Fruit fly (Drosophila melanogaster) whole organism, wandering third instar larva: ENCODE results near the gene CG18662.
A peak's percentile ranks its signal among the peaks of the same experiment; 100 is the strongest.

Experiments used
- Abd-B ChIP-seq: fragments of >200 bp; optimal IDR thresholded peaks from 2 replicates; lab custom pipeline; 2017; ENCODE audit warnings: missing biosample characterization, missing genetic modification characterization
- CrebA ChIP-seq: fragments of 200-800 bp; sonication (Bioruptor generic); optimal IDR thresholded peaks from 2 replicates; lab custom pipeline; 2016; ENCODE audit warnings: missing biosample characterization, mild to moderate bottlenecking, missing genetic modification characterization, borderline replicate concordance
- Dfd ChIP-seq: fragments of >200 bp; optimal IDR thresholded peaks from 2 replicates; lab custom pipeline; 2017; ENCODE audit warnings: missing biosample characterization, missing genetic modification characterization
- Dif ChIP-seq: fragments of 200-275, 200-300 bp; sonication (Bioruptor generic); optimal IDR thresholded peaks from 2 replicates; lab custom pipeline; 2018; ENCODE audit warnings: missing biosample characterization, missing genetic modification characterization; ENCODE audit not compliant: partially characterized antibody
- GATAd ChIP-seq: sonication (Bioruptor generic); optimal IDR thresholded peaks from 2 replicates; lab custom pipeline; 2016; ENCODE audit warnings: missing biosample characterization, missing genetic modification characterization
- Hnf4 ChIP-seq: fragments of 200-800 bp; sonication (Bioruptor generic); optimal IDR thresholded peaks from 2 replicates; lab custom pipeline; 2016; ENCODE audit warnings: missing biosample characterization, mild to moderate bottlenecking, missing genetic modification characterization
- Mio ChIP-seq: sonication (Bioruptor generic); optimal IDR thresholded peaks from 2 replicates; lab custom pipeline; 2016; ENCODE audit warnings: missing biosample characterization, missing genetic modification characterization
- N ChIP-seq: fragments of >200 bp; optimal IDR thresholded peaks from 2 replicates; lab custom pipeline; 2018; ENCODE audit warnings: missing biosample characterization, missing external identifiers, missing genetic modification characterization
- OdsH ChIP-seq: fragments of 200-800 bp; sonication (Bioruptor generic); optimal IDR thresholded peaks from 2 replicates; lab custom pipeline; 2016; ENCODE audit warnings: missing biosample characterization, mild to moderate bottlenecking, missing genetic modification characterization
- Rel ChIP-seq, 2 experiments: fragments of 200-800 bp; sonication (Bioruptor generic) in 1 of 2; optimal IDR thresholded peaks; 2 replicates in 1 of 2; 3 replicates in 1 of 2; lab custom pipeline; 2016 to 2019; ENCODE audit warnings: mild to moderate bottlenecking in 2 of 2, missing biosample characterization in 2 of 2, missing genetic modification characterization in 2 of 2, moderate library complexity in 1 of 2
- Vsx2 ChIP-seq: fragments of 200-300, 225-300 bp; sonication (Bioruptor generic); optimal IDR thresholded peaks from 2 replicates; lab custom pipeline; 2018; ENCODE audit warnings: missing biosample characterization, missing genetic modification characterization; ENCODE audit not compliant: partially characterized antibody
- br ChIP-seq: fragments of 200-800 bp; sonication (Bioruptor generic); optimal IDR thresholded peaks from 2 replicates; lab custom pipeline; 2016; ENCODE audit warnings: missing biosample characterization, missing genetic modification characterization
- brk ChIP-seq: fragments of 200-800 bp; sonication (Bioruptor generic); optimal IDR thresholded peaks from 2 replicates; lab custom pipeline; 2016; ENCODE audit warnings: missing biosample characterization, mild to moderate bottlenecking, missing genetic modification characterization
- dl ChIP-seq, 2 experiments: fragments of 175-275, 200-275 bp in 1 of 2; fragments of 200-275 bp in 1 of 2; sonication (Bioruptor generic); optimal IDR thresholded peaks; lab custom pipeline; 2018; ENCODE audit warnings: mild to moderate bottlenecking in 2 of 2, missing biosample characterization in 2 of 2, missing genetic modification characterization in 2 of 2, moderate library complexity in 2 of 2; ENCODE audit not compliant: partially characterized antibody in 2 of 2, insufficient read depth in 1 of 2
- dmrt93B ChIP-seq: fragments of 200-800 bp; sonication (Bioruptor generic); optimal IDR thresholded peaks from 2 replicates; lab custom pipeline; 2018; ENCODE audit warnings: missing biosample characterization, mild to moderate bottlenecking, missing genetic modification characterization
- dsf ChIP-seq: sonication (Bioruptor generic); optimal IDR thresholded peaks from 2 replicates; lab custom pipeline; 2016; ENCODE audit warnings: missing biosample characterization, missing genetic modification characterization, borderline replicate concordance
- ey ChIP-seq: fragments of 200-800 bp; sonication (Bioruptor generic); optimal IDR thresholded peaks from 2 replicates; lab custom pipeline; 2016; ENCODE audit warnings: missing biosample characterization, missing genetic modification characterization
- foxo ChIP-seq, 2 experiments: fragments of 200-800 bp; sonication (Bioruptor generic); optimal IDR thresholded peaks; 2 replicates in 1 of 2; 3 replicates in 1 of 2; lab custom pipeline; 2016 to 2017; ENCODE audit warnings: missing biosample characterization in 2 of 2, missing genetic modification characterization in 2 of 2
- fru ChIP-seq: fragments of 200-800 bp; sonication (Bioruptor generic); optimal IDR thresholded peaks from 3 replicates; lab custom pipeline; 2016; ENCODE audit warnings: missing biosample characterization, mild to moderate bottlenecking, missing genetic modification characterization
- h ChIP-seq: fragments of 200-800 bp; sonication (Bioruptor generic); optimal IDR thresholded peaks from 3 replicates; lab custom pipeline; 2016; ENCODE audit warnings: missing biosample characterization, mild to moderate bottlenecking, missing genetic modification characterization
- jim ChIP-seq: fragments of 175-275, 200-325 bp; sonication (Bioruptor generic); optimal IDR thresholded peaks from 2 replicates; lab custom pipeline; 2016; ENCODE audit warnings: missing biosample characterization, mild to moderate bottlenecking, missing genetic modification characterization
- lola ChIP-seq: fragments of >200 bp; optimal IDR thresholded peaks from 2 replicates; lab custom pipeline; 2017; ENCODE audit warnings: missing biosample characterization, missing genetic modification characterization
- pan ChIP-seq: fragments of >200 bp; optimal IDR thresholded peaks from 2 replicates; lab custom pipeline; 2017
- psq ChIP-seq: fragments of 200-800 bp; sonication (Bioruptor generic); optimal IDR thresholded peaks from 3 replicates; lab custom pipeline; 2017; ENCODE audit warnings: missing biosample characterization, mild to moderate bottlenecking, missing genetic modification characterization, moderate library complexity
- sage ChIP-seq: fragments of 200-800 bp; sonication (Bioruptor generic); optimal IDR thresholded peaks from 2 replicates; lab custom pipeline; 2016; ENCODE audit warnings: missing biosample characterization, mild to moderate bottlenecking, missing genetic modification characterization
- sv ChIP-seq: fragments of 200-800 bp; sonication (Bioruptor generic); optimal IDR thresholded peaks from 3 replicates; lab custom pipeline; 2016; ENCODE audit warnings: missing biosample characterization, missing genetic modification characterization
- tai ChIP-seq: sonication (Bioruptor generic); optimal IDR thresholded peaks from 2 replicates; lab custom pipeline; 2016; ENCODE audit warnings: missing biosample characterization, missing genetic modification characterization
- usp ChIP-seq: fragments of >200 bp; optimal IDR thresholded peaks from 2 replicates; lab custom pipeline; 2017; ENCODE audit warnings: missing biosample characterization, missing genetic modification characterization
- woc ChIP-seq: sonication (Bioruptor generic); optimal IDR thresholded peaks from 2 replicates; lab custom pipeline; 2016; ENCODE audit warnings: missing biosample characterization, mild to moderate bottlenecking, missing genetic modification characterization

The CG18662 gene

DNA sequence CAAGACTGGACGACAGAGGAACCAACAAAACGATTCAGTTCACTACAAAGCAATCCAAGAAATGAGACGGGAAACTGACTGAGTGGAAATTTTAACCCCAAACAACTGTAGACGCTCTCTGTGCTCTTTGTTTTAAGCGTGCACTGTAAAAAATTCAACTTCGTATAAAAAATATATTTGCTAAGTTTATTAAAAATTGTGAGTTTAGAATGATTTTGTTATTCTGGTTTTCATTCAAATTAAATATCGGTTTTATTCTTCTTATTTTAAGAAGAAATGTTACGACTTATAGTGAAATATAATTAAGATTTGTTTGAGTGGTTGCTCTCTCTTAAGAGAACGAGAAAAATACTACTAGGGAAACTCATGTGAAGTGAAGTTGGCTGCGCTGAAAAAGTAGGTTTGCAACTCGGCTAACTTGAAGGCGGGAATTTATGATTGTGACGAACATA is 22.4 kb upstream of the CG18662 start (continued):
- no peak for TF ChIP-seq Rel (GFP tag; optimal IDR thresholded peaks at IDR 0.05; lab: Kevin White, UChicago)
- no peak for TF ChIP-seq Rel (tag; optimal IDR thresholded peaks at IDR 0.05; lab: Kevin White, UChicago)
- no peak for TF ChIP-seq Mio (GFP tag; lab: Kevin White, UChicago)
- TF ChIP-seq ey: peak; percentile 94
- peak; percentile 93 for TF ChIP-seq fru (GFP tag; lab: Kevin White, UChicago)
- TF ChIP-seq dsf (GFP tag; lab: Kevin White, UChicago): no peak
- peak; percentile 77 for TF ChIP-seq OdsH (GFP tag; lab: Kevin White, UChicago)
- TF ChIP-seq CrebA (GFP tag; lab: Kevin White, UChicago): peak; percentile 57

DNA sequence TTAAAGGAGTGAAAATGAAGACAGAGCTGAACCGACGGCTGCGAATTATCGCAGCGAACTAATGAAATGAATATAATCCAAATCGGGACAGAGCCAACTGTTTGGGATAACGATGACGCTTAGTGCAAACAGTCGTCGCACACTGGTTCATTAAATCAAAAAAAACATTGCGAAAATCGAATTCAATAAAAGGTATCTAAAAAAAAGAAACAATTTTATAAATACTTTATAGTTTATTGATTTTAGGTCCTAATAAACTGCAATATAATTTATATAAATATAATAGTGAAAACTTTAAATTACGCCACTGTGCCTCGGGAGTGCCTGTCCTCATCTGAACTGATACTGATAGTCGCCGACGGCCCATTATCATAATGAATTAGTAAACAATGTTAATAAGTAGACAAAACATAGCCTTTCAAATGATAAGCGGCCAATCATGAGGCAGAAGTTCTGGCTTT is 21.4 kb upstream of the CG18662 start, which contains the start of gene CG31886:
TSS of gene CG31886 (minus strand) at position 51 of the 461 bp plus-strand sequence.
- no peak for TF ChIP-seq Abd-B (GFP tag; lab: Kevin White, UChicago)
- no peak for TF ChIP-seq fru (GFP tag; lab: Kevin White, UChicago)
- no peak for TF ChIP-seq psq (GFP tag; lab: Kevin White, UChicago)
- TF ChIP-seq dmrt93B (GFP tag; lab: Kevin White, UChicago): no peak

DNA sequence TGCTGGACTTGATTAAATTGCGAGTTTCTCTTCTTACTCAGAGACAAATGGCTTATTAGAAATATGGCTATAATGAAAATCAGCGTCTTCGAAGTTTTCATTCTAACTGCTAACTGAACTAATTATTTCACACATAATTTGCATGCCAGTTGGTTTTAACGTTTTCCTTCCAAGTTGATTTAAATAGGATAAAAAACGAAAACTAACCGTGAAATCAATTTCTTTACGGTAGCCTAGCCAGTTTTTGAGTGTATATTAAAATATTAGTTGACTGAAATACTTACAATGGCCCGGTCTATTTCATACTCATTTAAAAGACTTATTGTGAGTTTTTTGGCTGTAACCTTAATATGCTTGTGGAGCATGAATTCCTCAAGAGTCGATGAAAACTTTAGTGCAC is 18.2 kb upstream of the CG18662 start, which contains the start of the genes CG9525 and CG32985:
TSS of gene CG9525 (minus strand) at position 101 of the 400 bp plus-strand sequence.
TSS of gene CG32985 (plus strand) at position 280 of the 400 bp plus-strand sequence.
- TF ChIP-seq dl (GFP tag; optimal IDR thresholded peaks at IDR 0.05; lab: Kevin White, UChicago; ENCODE audit: insufficient read depth in 1 of 2, partially characterized antibody in 2 of 2): no peak
- no peak for TF ChIP-seq br (GFP tag; lab: Kevin White, UChicago)
- TF ChIP-seq Vsx2 (GFP tag; lab: Kevin White, UChicago): no peak
- no peak for TF ChIP-seq lola (GFP tag; lab: Kevin White, UChicago)
- TF ChIP-seq N (GFP tag; lab: Kevin White, UChicago): no peak

DNA sequence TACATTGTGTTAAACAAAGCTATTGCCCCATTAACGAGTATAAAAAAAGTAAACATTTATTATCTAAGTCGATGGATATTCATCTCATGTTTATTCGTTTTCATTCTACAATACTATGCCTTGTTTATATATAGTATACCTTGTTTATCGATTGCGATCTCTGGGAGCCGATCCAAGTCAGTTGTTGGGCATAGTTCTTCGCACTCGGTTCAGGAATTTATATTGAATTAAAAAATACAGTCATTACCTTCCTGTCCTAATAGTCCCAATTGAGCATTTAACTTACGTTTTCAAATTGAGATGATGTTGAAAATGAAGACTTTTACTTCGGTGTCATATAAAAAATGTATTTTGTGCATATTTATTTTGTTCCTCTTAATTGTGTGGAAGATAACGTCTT is 15.8 kb upstream of the CG18662 start, which contains the start of gene CG32984:
TSS of gene CG32984 (plus strand) at position 301 of the 400 bp plus-strand sequence.
- TF ChIP-seq psq (GFP tag; lab: Kevin White, UChicago) (no peak), foxo (GFP tag; optimal IDR thresholded peaks at IDR 0.05; lab: Kevin White, UChicago) (no peak), woc (GFP tag; lab: Kevin White, UChicago) (no peak), OdsH (GFP tag; lab: Kevin White, UChicago) (no peak), brk (no peak), ey (no peak), dmrt93B (GFP tag; lab: Kevin White, UChicago) (no peak), GATAd (GFP tag; lab: Kevin White, UChicago) (no peak)

DNA sequence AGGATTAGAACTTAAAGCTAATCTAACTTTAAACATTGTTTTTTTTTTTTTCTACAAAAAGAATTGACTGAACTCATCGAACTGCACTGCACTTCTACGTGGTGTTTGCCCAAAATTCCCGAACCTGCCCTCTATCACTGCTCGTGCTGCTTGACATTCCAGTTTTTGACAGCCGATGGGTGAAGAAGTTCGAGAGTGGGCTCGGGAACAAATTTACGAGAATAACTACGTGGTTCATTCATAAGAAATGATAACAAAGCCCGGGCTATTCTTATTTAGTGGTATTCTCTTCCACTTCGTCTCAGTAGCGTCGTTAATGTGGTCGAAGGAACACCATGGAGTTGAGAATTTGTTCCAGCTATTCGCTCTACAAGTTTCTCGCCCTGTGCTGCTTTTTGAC is 13.2 kb upstream of the CG18662 start, which contains the start of gene CG18088:
TSS of gene CG18088 (plus strand) at position 301 of the 400 bp plus-strand sequence.
- TF ChIP-seq jim (GFP tag; lab: Kevin White, UChicago) (no peak), h (GFP tag; lab: Kevin White, UChicago) (no peak), Abd-B (GFP tag; lab: Kevin White, UChicago) (no peak), dl (GFP tag; optimal IDR thresholded peaks at IDR 0.05; lab: Kevin White, UChicago; ENCODE audit: insufficient read depth in 1 of 2, partially characterized antibody in 2 of 2) (no peak), Mio (GFP tag; lab: Kevin White, UChicago) (no peak), OdsH (GFP tag; lab: Kevin White, UChicago) (no peak), tai (GFP tag; lab: Kevin White, UChicago) (no peak), usp (GFP tag; lab: Kevin White, UChicago) (no peak), br (GFP tag; lab: Kevin White, UChicago) (no peak), pan (no peak), lola (GFP tag; lab: Kevin White, UChicago) (no peak)

DNA sequence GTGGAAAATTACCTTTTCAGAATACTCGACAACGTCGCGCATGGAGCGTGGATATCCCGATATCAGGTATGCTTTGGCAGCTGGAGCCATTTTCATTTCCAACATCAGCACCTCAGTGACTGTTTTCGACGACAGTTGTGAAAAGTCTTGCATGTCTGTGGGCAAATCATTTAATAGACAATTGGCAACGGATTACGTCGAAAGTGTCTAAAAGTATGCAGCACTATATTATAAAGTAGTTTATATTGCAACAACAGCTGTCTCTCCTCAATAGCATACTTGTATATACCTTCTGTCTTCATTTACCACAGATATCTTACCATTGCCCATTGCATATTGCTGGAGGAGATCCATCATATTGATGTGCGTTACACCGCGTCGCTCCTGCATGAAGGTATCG is 7.6 kb upstream of the CG18662 start:
- TF ChIP-seq sage (GFP tag; lab: Kevin White, UChicago) (no peak), Dfd (no peak), ey (no peak), foxo (GFP tag; optimal IDR thresholded peaks at IDR 0.05; lab: Kevin White, UChicago) (no peak), dsf (GFP tag; lab: Kevin White, UChicago) (no peak), Dif (GFP tag; lab: Kevin White, UChicago) (no peak), lola (GFP tag; lab: Kevin White, UChicago) (no peak), pan (no peak), dmrt93B (GFP tag; lab: Kevin White, UChicago) (no peak), CrebA (GFP tag; lab: Kevin White, UChicago) (no peak), sv (no peak), Hnf4 (GFP tag; lab: Kevin White, UChicago) (no peak), woc (GFP tag; lab: Kevin White, UChicago) (no peak)
